Worm (Caenorhabditis elegans) whole organism, L2 larva: ENCODE measurements around the gene rpn-6.2.
A peak's percentile ranks its signal among the peaks of the same experiment; 100 is the strongest.
"Not testable (repeated sequence)": the region's sequence is repeated elsewhere in the genome, so short reads cannot be mapped to it uniquely, and the experiment has no call there.

Experiments
- C34F6.9 ChIP-seq: fragments of 150-350 bp; optimal IDR thresholded peaks from 2 replicates; lab custom pipeline; 2014; ENCODE audit warnings: missing biosample characterization, missing genetic modification characterization
- F13H6.1 ChIP-seq: sonication (generic microtip); optimal IDR thresholded peaks from 2 replicates; lab custom pipeline; 2016; ENCODE audit warnings: missing genetic modification characterization, missing compliant biosample characterization
- ZK546.5 ChIP-seq: sonication (generic microtip); optimal IDR thresholded peaks from 2 replicates; lab custom pipeline; 2017; ENCODE audit warnings: missing biosample characterization, missing genetic modification characterization
- alr-1 ChIP-seq: fragments of 150-350 bp; optimal IDR thresholded peaks from 2 replicates; lab custom pipeline; 2014; ENCODE audit warnings: missing biosample characterization, missing genetic modification characterization
- blmp-1 ChIP-seq: sonication (generic microtip); optimal IDR thresholded peaks from 2 replicates; lab custom pipeline; 2017; ENCODE audit warnings: missing genetic modification characterization, mild to moderate bottlenecking, missing compliant biosample characterization, antibody characterized with exemption, moderate library complexity; ENCODE audit not compliant: insufficient read depth
- ceh-16 ChIP-seq: fragments of 150-350 bp; optimal IDR thresholded peaks from 2 replicates; lab custom pipeline; 2014; ENCODE audit warnings: missing biosample characterization, missing genetic modification characterization
- crh-2 ChIP-seq: sonication (generic microtip); optimal IDR thresholded peaks from 2 replicates; lab custom pipeline; 2017; ENCODE audit warnings: missing biosample characterization, missing genetic modification characterization
- dmd-4 ChIP-seq: sonication (generic microtip); optimal IDR thresholded peaks from 2 replicates; lab custom pipeline; 2017; ENCODE audit warnings: missing biosample characterization, missing genetic modification characterization
- egl-27 ChIP-seq: sonication (generic microtip); optimal IDR thresholded peaks from 3 replicates; lab custom pipeline; 2017; ENCODE audit warnings: missing biosample characterization, missing genetic modification reagents, missing genetic modification characterization
- elt-3 ChIP-seq: sonication (generic microtip); optimal IDR thresholded peaks from 2 replicates; lab custom pipeline; 2017; ENCODE audit warnings: missing biosample characterization, missing genetic modification characterization
- fos-1 ChIP-seq: fragments of 150-350 bp; optimal IDR thresholded peaks from 2 replicates; lab custom pipeline; 2014; ENCODE audit warnings: missing biosample characterization, missing genetic modification characterization
- gmeb-1 ChIP-seq: fragments of 150-350 bp; optimal IDR thresholded peaks from 2 replicates; lab custom pipeline; 2014; ENCODE audit warnings: missing biosample characterization, missing genetic modification characterization
- lin-11 ChIP-seq: fragments of 150-350 bp; sonication (generic microtip); optimal IDR thresholded peaks from 2 replicates; lab custom pipeline; 2014; ENCODE audit warnings: missing biosample characterization, missing genetic modification characterization, inconsistent platforms, mixed read lengths
- lin-13 ChIP-seq: fragments of 150-350 bp; optimal IDR thresholded peaks from 2 replicates; lab custom pipeline; 2014; ENCODE audit warnings: missing biosample characterization, missing genetic modification reagents, missing genetic modification characterization
- lin-39 ChIP-seq: fragments of 150-350 bp; optimal IDR thresholded peaks from 2 replicates; lab custom pipeline; 2014; ENCODE audit warnings: missing biosample characterization, missing genetic modification reagents, missing genetic modification characterization
- lsy-2 ChIP-seq, 2 experiments: fragments of 150-350 bp in 1 of 2; sonication (generic microtip) in 1 of 2; optimal IDR thresholded peaks; 2 replicates each; lab custom pipeline; 2014 to 2017; ENCODE audit warnings: missing biosample characterization in 2 of 2, missing genetic modification characterization in 2 of 2
- mab-5 ChIP-seq: fragments of 150-350 bp; optimal IDR thresholded peaks from 2 replicates; lab custom pipeline; 2014; ENCODE audit warnings: missing biosample characterization, missing genetic modification characterization
- mbf-1 ChIP-seq: sonication (generic microtip); optimal IDR thresholded peaks from 2 replicates; lab custom pipeline; 2017; ENCODE audit warnings: missing biosample characterization, missing genetic modification characterization
- mdl-1 ChIP-seq, 2 experiments: fragments of 150-350 bp in 1 of 2; sonication (generic microtip) in 1 of 2; optimal IDR thresholded peaks; 2 replicates each; lab custom pipeline; 2017; ENCODE audit warnings: missing biosample characterization in 2 of 2, missing genetic modification characterization in 2 of 2
- nhr-11 ChIP-seq: fragments of 150-350 bp; optimal IDR thresholded peaks from 2 replicates; lab custom pipeline; 2014; ENCODE audit warnings: missing biosample characterization, missing genetic modification characterization
- nhr-12 ChIP-seq: fragments of 150-350 bp; optimal IDR thresholded peaks from 2 replicates; lab custom pipeline; 2014; ENCODE audit warnings: missing biosample characterization, missing genetic modification characterization
- nhr-129 ChIP-seq: fragments of 150-350 bp; optimal IDR thresholded peaks from 2 replicates; lab custom pipeline; 2014; ENCODE audit warnings: missing biosample characterization, missing genetic modification characterization
- nhr-21 ChIP-seq: fragments of 150-350 bp; optimal IDR thresholded peaks from 2 replicates; lab custom pipeline; 2014; ENCODE audit warnings: missing biosample characterization, missing genetic modification characterization
- nhr-23 ChIP-seq: fragments of 150-350 bp; optimal IDR thresholded peaks from 2 replicates; lab custom pipeline; 2014; ENCODE audit warnings: missing biosample characterization, missing genetic modification reagents, missing genetic modification characterization
- nhr-237 ChIP-seq: fragments of 150-350 bp; optimal IDR thresholded peaks from 2 replicates; lab custom pipeline; 2014; ENCODE audit warnings: missing biosample characterization, missing genetic modification characterization
- nhr-25 ChIP-seq: fragments of 150-350 bp; sonication (generic microtip); optimal IDR thresholded peaks from 3 replicates; lab custom pipeline; 2014; ENCODE audit warnings: missing biosample characterization, missing genetic modification characterization
- nhr-6 ChIP-seq: fragments of 150-350 bp; optimal IDR thresholded peaks from 2 replicates; lab custom pipeline; 2014; ENCODE audit warnings: missing biosample characterization, missing genetic modification characterization
- peb-1 ChIP-seq: fragments of 150-350 bp; optimal IDR thresholded peaks from 2 replicates; lab custom pipeline; 2014; ENCODE audit warnings: missing biosample characterization, missing genetic modification characterization
- sem-4 ChIP-seq: fragments of 150-350 bp; optimal IDR thresholded peaks from 2 replicates; lab custom pipeline; 2014; ENCODE audit warnings: missing biosample characterization, missing genetic modification reagents, missing genetic modification characterization
- skn-1 ChIP-seq: sonication (generic microtip); optimal IDR thresholded peaks from 2 replicates; lab custom pipeline; 2017; ENCODE audit warnings: missing biosample characterization, missing genetic modification characterization
- sma-3 ChIP-seq: sonication (generic microtip); optimal IDR thresholded peaks from 2 replicates; lab custom pipeline; 2016; ENCODE audit warnings: missing genetic modification reagents, missing genetic modification characterization, missing compliant biosample characterization
- sma-9 ChIP-seq, 2 experiments: fragments of 150-350 bp in 1 of 2; sonication (generic microtip) in 1 of 2; optimal IDR thresholded peaks; 2 replicates each; lab custom pipeline; 2014 to 2016; ENCODE audit warnings: missing genetic modification characterization in 2 of 2, mild to moderate bottlenecking in 1 of 2, missing biosample characterization in 1 of 2, missing compliant biosample characterization in 1 of 2, missing genetic modification reagents in 1 of 2, moderate library complexity in 1 of 2
- unc-39 ChIP-seq: fragments of 150-350 bp; optimal IDR thresholded peaks from 2 replicates; lab custom pipeline; 2014; ENCODE audit warnings: missing biosample characterization, missing genetic modification characterization
- unc-55 ChIP-seq: fragments of 150-350 bp; sonication (generic microtip); optimal IDR thresholded peaks from 3 replicates; lab custom pipeline; 2014; ENCODE audit warnings: missing biosample characterization, missing genetic modification reagents, missing genetic modification characterization
- unc-62 ChIP-seq: fragments of 150-350 bp; optimal IDR thresholded peaks from 2 replicates; lab custom pipeline; 2014; ENCODE audit warnings: missing biosample characterization, missing genetic modification reagents, missing genetic modification characterization
- ztf-1 ChIP-seq: fragments of 200-800 bp; sonication (Bioruptor generic); conservative IDR thresholded peaks from 2 replicates; pipeline ENCODE4 v1.3.6; 2022; ENCODE audit warnings: missing genetic modification characterization, missing compliant biosample characterization
- ztf-11 ChIP-seq: sonication (generic microtip); optimal IDR thresholded peaks from 2 replicates; lab custom pipeline; 2017; ENCODE audit warnings: missing biosample characterization, missing genetic modification characterization

The rpn-6.2 gene

DNA sequence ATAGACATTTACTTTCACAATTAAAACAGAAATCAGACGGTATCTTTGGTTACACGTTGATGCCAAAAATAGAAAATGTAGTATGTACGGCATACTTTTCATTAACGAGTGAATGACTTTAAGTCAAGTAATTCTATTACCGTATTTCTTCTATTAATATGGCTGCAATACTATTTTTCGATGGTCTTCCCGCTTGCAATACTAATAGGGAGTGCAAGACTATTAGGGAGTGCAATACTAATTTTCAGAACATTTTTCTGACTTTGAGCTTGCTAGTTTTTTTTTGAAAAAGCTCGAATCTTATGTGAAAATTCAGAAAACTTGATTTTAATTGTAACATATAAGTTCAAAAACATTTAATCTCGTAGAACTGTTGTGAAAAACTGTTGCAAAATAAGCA lies 12.0 kb downstream of the rpn-6.2 start, which contains the start of gene R08D7.7:
TSS of gene R08D7.7 (plus strand) at position 301 of the 400 bp plus-strand sequence.
- TF ChIP-seq unc-55 (GFP tag; lab: Kevin White, UChicago); skn-1 (tag; lab: Kevin White, UChicago); dmd-4 (tag; lab: Kevin White, UChicago): not testable (repeated sequence)

DNA sequence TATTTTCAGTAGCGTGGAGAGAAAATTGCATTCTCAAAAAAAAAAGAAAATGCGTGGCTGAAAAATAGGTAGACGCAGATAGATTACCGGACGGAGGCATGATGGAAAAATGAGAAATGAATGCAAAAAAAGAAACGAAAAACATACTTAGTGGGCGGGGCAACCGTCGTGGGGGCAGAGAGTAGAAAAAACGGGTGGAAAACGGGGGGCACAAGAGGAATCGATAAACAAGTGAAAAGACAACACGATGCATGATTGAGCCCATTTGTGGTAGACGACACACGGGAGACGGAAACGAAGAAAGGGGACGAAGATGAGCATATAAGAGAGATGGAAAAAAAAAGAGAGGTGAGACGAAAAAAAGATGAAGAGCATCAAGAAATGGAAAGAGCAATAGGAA lies 13.3 kb downstream of the rpn-6.2 start:
- peak; percentile 40 for TF ChIP-seq unc-55 (GFP tag; lab: Kevin White, UChicago)
- no peak for TF ChIP-seq mab-5

DNA sequence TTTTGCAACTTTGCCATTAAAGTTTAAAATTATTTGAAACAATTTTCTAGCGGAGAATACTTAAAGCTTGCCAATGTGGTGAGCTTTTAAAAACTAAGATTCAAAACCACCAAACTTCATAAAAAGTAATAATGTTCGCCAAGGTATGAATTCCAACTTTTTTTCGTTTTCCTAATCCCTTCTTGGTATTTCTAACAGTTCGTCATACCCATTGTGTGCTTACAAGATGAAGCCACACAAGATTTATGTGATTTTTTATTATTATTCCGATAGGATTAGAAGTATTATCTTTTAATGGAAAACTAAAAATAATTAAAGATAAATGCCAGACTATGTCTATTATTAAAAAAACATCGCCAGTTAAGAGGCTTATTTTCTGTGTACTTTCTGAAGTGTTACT lies 13.7 kb downstream of the rpn-6.2 start:
- TF ChIP-seq nhr-129 (no peak), unc-62 (GFP tag; lab: Kevin White, UChicago) (no peak), nhr-237 (no peak), crh-2 (tag; lab: Kevin White, UChicago) (no peak), skn-1 (tag; lab: Kevin White, UChicago) (no peak), dmd-4 (tag; lab: Kevin White, UChicago) (no peak), lin-13 (no peak), nhr-12 (tag; lab: Kevin White, UChicago) (no peak), sem-4 (tag; lab: Kevin White, UChicago) (no peak), lsy-2 (tag; optimal IDR thresholded peaks at IDR 0.05; lab: Kevin White, UChicago) (no peak), nhr-21 (tag; lab: Kevin White, UChicago) (no peak), lin-11 (no peak), unc-39 (tag; lab: Kevin White, UChicago) (no peak), F13H6.1 (tag; lab: Kevin White, UChicago) (no peak), lin-39 (no peak), ceh-16 (tag; lab: Kevin White, UChicago) (no peak)

DNA sequence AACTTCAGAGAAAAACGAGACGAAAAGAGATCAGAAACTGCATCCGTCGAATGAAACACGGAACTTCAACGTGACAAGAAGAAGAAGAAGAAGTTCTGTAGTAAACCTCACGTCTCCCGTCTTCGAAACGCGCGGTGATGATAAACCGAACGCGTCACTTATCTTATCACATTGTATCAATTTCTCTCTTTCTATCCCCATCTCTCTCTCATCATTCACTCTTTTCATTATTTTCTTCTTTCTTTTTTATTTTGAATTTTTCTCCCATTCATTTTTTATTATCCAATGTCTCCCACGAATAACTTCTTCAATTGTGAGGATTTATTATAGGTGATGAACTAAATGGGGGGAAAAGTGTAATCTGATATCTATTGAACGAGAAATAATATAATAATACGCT lies 14.9 kb downstream of the rpn-6.2 start:
- TF ChIP-seq nhr-129 (peak; percentile 28), blmp-1 (tag; lab: Kevin White, UChicago) (peak; percentile 78), lsy-2 (tag; optimal IDR thresholded peaks at IDR 0.05; lab: Kevin White, UChicago) (peak in 1 of 2 experiments; percentile 38), C34F6.9 (tag; lab: Kevin White, UChicago) (peak; percentile 38), nhr-11 (no peak), nhr-21 (tag; lab: Kevin White, UChicago) (peak; percentile 87), fos-1 (tag; lab: Kevin White, UChicago) (peak; percentile 64), sma-3 (peak; percentile 65), nhr-25 (tag; lab: Kevin White, UChicago) (peak; percentile 85), mbf-1 (tag; lab: Kevin White, UChicago) (no peak), sem-4 (tag; lab: Kevin White, UChicago) (peak; percentile 23), crh-2 (tag; lab: Kevin White, UChicago) (peak; percentile 64), egl-27 (tag; lab: Kevin White, UChicago) (peak; percentile 36), sma-9 (GFP tag; optimal IDR thresholded peaks at IDR 0.05; lab: Kevin White, UChicago) (peak; percentile 60), sma-9 (tag; optimal IDR thresholded peaks at IDR 0.05; lab: Kevin White, UChicago) (no peak), nhr-6 (tag; lab: Kevin White, UChicago) (peak; percentile 42), unc-39 (tag; lab: Kevin White, UChicago) (no peak), lin-13 (peak; percentile 21), nhr-23 (tag; lab: Kevin White, UChicago) (no peak), ceh-16 (tag; lab: Kevin White, UChicago) (no peak), mdl-1 (tag; optimal IDR thresholded peaks at IDR 0.05; lab: Kevin White, UChicago) (peak in 1 of 2 experiments; percentile 41), alr-1 (tag; lab: Kevin White, UChicago) (no peak), ZK546.5 (no peak), peb-1 (tag; lab: Kevin White, UChicago) (no peak), ztf-11 (tag; lab: Kevin White, UChicago) (no peak)

ce11 chrIII:8985965-8986364 lies 15.8 kb downstream of the rpn-6.2 start:
- TF ChIP-seq sma-3 (peak; percentile 47), ztf-1 (no peak), fos-1 (tag; lab: Kevin White, UChicago) (peak; percentile 68), lsy-2 (tag; optimal IDR thresholded peaks at IDR 0.05; lab: Kevin White, UChicago) (no peak), elt-3 (no peak), ztf-11 (tag; lab: Kevin White, UChicago) (no peak), gmeb-1 (tag; lab: Kevin White, UChicago) (peak; percentile 5), F13H6.1 (tag; lab: Kevin White, UChicago) (no peak), sma-9 (GFP tag; optimal IDR thresholded peaks at IDR 0.05; lab: Kevin White, UChicago) (peak; percentile 63), sma-9 (tag; optimal IDR thresholded peaks at IDR 0.05; lab: Kevin White, UChicago) (no peak), nhr-21 (tag; lab: Kevin White, UChicago) (peak; percentile 41)
